Worm (Caenorhabditis elegans) whole organism, early embryonic: ENCODE measurements around the gene sri-46.

ENCODE experiments used
- B0310.2 ChIP-seq: sonication (generic microtip); optimal IDR thresholded peaks from 2 replicates; lab custom pipeline; 2016; ENCODE audit warnings: mild to moderate bottlenecking, missing genetic modification characterization, missing compliant biosample characterization
- F13C5.2 ChIP-seq: sonication (generic microtip); optimal IDR thresholded peaks from 2 replicates; lab custom pipeline; 2017; ENCODE audit warnings: mild to moderate bottlenecking, missing genetic modification characterization, inconsistent platforms, missing compliant biosample characterization
- aly-1 ChIP-seq: sonication (generic microtip); optimal IDR thresholded peaks from 2 replicates; lab custom pipeline; 2016; ENCODE audit warnings: missing genetic modification characterization, missing compliant biosample characterization
- ama-1 ChIP-seq: fragments of 150-350 bp; optimal IDR thresholded peaks from 2 replicates; lab custom pipeline; 2014
- ceh-13 ChIP-seq: fragments of 200-800 bp; sonication (Bioruptor generic); optimal IDR thresholded peaks from 2 replicates; lab custom pipeline; 2018; ENCODE audit warnings: mild to moderate bottlenecking, missing genetic modification characterization, missing compliant biosample characterization
- ceh-36 ChIP-seq: sonication (generic microtip); optimal IDR thresholded peaks from 2 replicates; lab custom pipeline; 2016; ENCODE audit warnings: missing genetic modification characterization, inconsistent platforms, missing compliant biosample characterization
- ets-7 ChIP-seq: sonication (generic microtip); optimal IDR thresholded peaks from 2 replicates; lab custom pipeline; 2016; ENCODE audit warnings: missing genotype, missing genetic modification characterization, missing compliant biosample characterization
- flt-1 ChIP-seq: fragments of 200-800 bp; sonication (Bioruptor generic); IDR thresholded peaks from 2 replicates; pipeline ENCODE4 v1.3.6; 2022; ENCODE audit warnings: missing genetic modification characterization, missing compliant biosample characterization
- hmbx-1 ChIP-seq: sonication (generic microtip); optimal IDR thresholded peaks from 2 replicates; lab custom pipeline; 2016; ENCODE audit warnings: mild to moderate bottlenecking, missing genetic modification characterization, missing compliant biosample characterization
- hmg-4 ChIP-seq: fragments of 200-800 bp; sonication (Bioruptor generic); optimal IDR thresholded peaks from 2 replicates; lab custom pipeline; 2018; ENCODE audit warnings: mild to moderate bottlenecking, missing genetic modification characterization, missing compliant biosample characterization
- hnd-1 ChIP-seq: sonication (generic microtip); optimal IDR thresholded peaks from 2 replicates; lab custom pipeline; 2016; ENCODE audit warnings: missing genetic modification characterization, missing compliant biosample characterization
- pes-1 ChIP-seq: fragments of 200-800 bp; sonication (Bioruptor generic); IDR thresholded peaks from 2 replicates; pipeline ENCODE4 v1.3.6; 2022; ENCODE audit warnings: missing genetic modification reagents, missing genetic modification characterization, missing compliant biosample characterization
- scrt-1 ChIP-seq: fragments of 200-800 bp; sonication (Bioruptor generic); IDR thresholded peaks from 2 replicates; pipeline ENCODE4 v1.3.6; 2022; ENCODE audit warnings: missing genetic modification characterization, missing compliant biosample characterization
- sea-1 ChIP-seq: fragments of 200-800 bp; sonication (Bioruptor generic); conservative IDR thresholded peaks from 2 replicates; pipeline ENCODE4 v1.3.6; 2022; ENCODE audit warnings: missing genetic modification characterization, missing compliant biosample characterization
- tbx-11 ChIP-seq: fragments of 200-800 bp; sonication (Bioruptor generic); IDR thresholded peaks from 2 replicates; pipeline ENCODE4 v1.3.6; 2022; ENCODE audit warnings: missing genetic modification characterization, missing compliant biosample characterization
- tbx-37 ChIP-seq: fragments of 200-800 bp; sonication (Bioruptor generic); conservative IDR thresholded peaks from 2 replicates; pipeline ENCODE4 v1.3.6; 2022; ENCODE audit warnings: missing genetic modification reagents, missing genetic modification characterization, missing compliant biosample characterization
- tra-4 ChIP-seq: sonication (generic microtip); optimal IDR thresholded peaks from 2 replicates; lab custom pipeline; 2017; ENCODE audit warnings: missing genetic modification characterization, missing compliant biosample characterization

Gene sri-46

ce11 chrII:675822-676221, 4.9 kb upstream of the sri-46 start:
- TF ChIP-seq sea-1 (GFP tag; lab: Robert Waterston, UW) (no peak), ama-1 (lab: Kevin White, UChicago) (no peak), ceh-36 (no peak), scrt-1 (GFP tag; lab: Robert Waterston, UW) (no peak), ceh-13 (GFP tag; lab: Kevin White, UChicago) (no peak)

- TF ChIP-seq ets-7 (tag; lab: Kevin White, UChicago) = no peak
- no peak for TF ChIP-seq hnd-1 (tag; lab: Kevin White, UChicago)
- TF ChIP-seq ceh-36 = no peak
- no peak for TF ChIP-seq pes-1 (GFP tag; lab: Robert Waterston, UW)
- no peak for TF ChIP-seq scrt-1 (GFP tag; lab: Robert Waterston, UW)
- TF ChIP-seq B0310.2 (tag; lab: Kevin White, UChicago) = no peak
- no peak for TF ChIP-seq hmbx-1 (tag; lab: Kevin White, UChicago)
- TF ChIP-seq F13C5.2 = no peak
- TF ChIP-seq ceh-13 (GFP tag; lab: Kevin White, UChicago) = no peak
- no peak for TF ChIP-seq tra-4 (tag; lab: Kevin White, UChicago)
- TF ChIP-seq flt-1 (GFP tag; lab: Robert Waterston, UW) = no peak
- TF ChIP-seq hmg-4 (GFP tag; lab: Kevin White, UChicago) = no peak
- TF ChIP-seq sea-1 (GFP tag; lab: Robert Waterston, UW) = no peak
Observed at ce11 chrII:675303-675702, 4.4 kb upstream of the sri-46 start, which contains the start of gene Y39F10C.1. Y39F10C.1 (plus strand) TSS chrII:675603.

ce11 chrII:674116-674515, 3.2 kb upstream of the sri-46 start, which contains the start of gene Y39F10C.3:
Y39F10C.3 (plus strand) TSS chrII:674416.
- TF ChIP-seq scrt-1 (GFP tag; lab: Robert Waterston, UW) = no peak
- TF ChIP-seq pes-1 (GFP tag; lab: Robert Waterston, UW) = no peak
- TF ChIP-seq tbx-11 (GFP tag; lab: Robert Waterston, UW) = no peak
- TF ChIP-seq hmbx-1 (tag; lab: Kevin White, UChicago) = no peak
- TF ChIP-seq flt-1 (GFP tag; lab: Robert Waterston, UW) = no peak
- TF ChIP-seq ceh-13 (GFP tag; lab: Kevin White, UChicago) = no peak
- no peak for TF ChIP-seq tra-4 (tag; lab: Kevin White, UChicago)
- no peak for TF ChIP-seq B0310.2 (tag; lab: Kevin White, UChicago)
- TF ChIP-seq F13C5.2 = no peak
- TF ChIP-seq hmg-4 (GFP tag; lab: Kevin White, UChicago) = no peak
- no peak for TF ChIP-seq ets-7 (tag; lab: Kevin White, UChicago)

ce11 chrII:667864-668263, 3.1 kb downstream of the sri-46 start:
- no peak for TF ChIP-seq hmg-4 (GFP tag; lab: Kevin White, UChicago)
- no peak for TF ChIP-seq ama-1 (lab: Kevin White, UChicago)
- TF ChIP-seq tbx-11 (GFP tag; lab: Robert Waterston, UW) = no peak
- no peak for TF ChIP-seq ets-7 (tag; lab: Kevin White, UChicago)
- no peak for TF ChIP-seq tbx-37 (GFP tag; lab: Robert Waterston, UW)
- no peak for TF ChIP-seq hmbx-1 (tag; lab: Kevin White, UChicago)
- no peak for TF ChIP-seq hnd-1 (tag; lab: Kevin White, UChicago)
- TF ChIP-seq F13C5.2 = no peak
- no peak for TF ChIP-seq flt-1 (GFP tag; lab: Robert Waterston, UW)
- no peak for TF ChIP-seq pes-1 (GFP tag; lab: Robert Waterston, UW)
- TF ChIP-seq ceh-36 = no peak
- TF ChIP-seq tra-4 (tag; lab: Kevin White, UChicago) = no peak
- no peak for TF ChIP-seq ceh-13 (GFP tag; lab: Kevin White, UChicago)
- TF ChIP-seq sea-1 (GFP tag; lab: Robert Waterston, UW) = no peak
- no peak for TF ChIP-seq scrt-1 (GFP tag; lab: Robert Waterston, UW)
- TF ChIP-seq aly-1 (tag; lab: Kevin White, UChicago) = no peak

ce11 chrII:661696-662095, 9.2 kb downstream of the sri-46 start, which contains the start of gene sri-45:
sri-45 (minus strand) TSS chrII:661796.
- TF ChIP-seq sea-1 (GFP tag; lab: Robert Waterston, UW) (no peak), tbx-37 (GFP tag; lab: Robert Waterston, UW) (no peak), tbx-11 (GFP tag; lab: Robert Waterston, UW) (no peak), hnd-1 (tag; lab: Kevin White, UChicago) (no peak), hmg-4 (GFP tag; lab: Kevin White, UChicago) (no peak), tra-4 (tag; lab: Kevin White, UChicago) (no peak), hmbx-1 (tag; lab: Kevin White, UChicago) (no peak), ama-1 (lab: Kevin White, UChicago) (no peak)

- TF ChIP-seq tbx-37 (GFP tag; lab: Robert Waterston, UW) (no peak), hmbx-1 (tag; lab: Kevin White, UChicago) (no peak), F13C5.2 (no peak), aly-1 (tag; lab: Kevin White, UChicago) (no peak), ceh-36 (no peak)
Observed at ce11 chrII:658369-658768, 12.6 kb downstream of the sri-46 start, which contains the start of gene sdz-24. sdz-24 (plus strand) TSS chrII:658669.

ce11 chrII:651324-651723, 19.6 kb downstream of the sri-46 start:
- TF ChIP-seq F13C5.2 (no peak), ceh-13 (GFP tag; lab: Kevin White, UChicago) (no peak), ceh-36 (peak; percentile 91)
